Worm (Caenorhabditis elegans): Measurements from ENCODE around the gene nucb-1.

ce11 chrX:10188493-10188895, 9.0 kb upstream of the nucb-1 start:
- TF ChIP-seq fos-1 (tag; optimal IDR thresholded peaks at IDR 0.05) (peak; percentile 81), nhr-11 (tag; optimal IDR thresholded peaks at IDR 0.05) (no peak), nhr-237 (tag; optimal IDR thresholded peaks at IDR 0.05) (no peak), lin-39 (tag; optimal IDR thresholded peaks at IDR 0.05) (no peak), ztf-4 (tag; optimal IDR thresholded peaks at IDR 0.05) (peak; percentile 83), nhr-25 (tag; optimal IDR thresholded peaks at IDR 0.05) (peak; percentile 11), ama-1 (optimal IDR thresholded peaks at IDR 0.05) (no peak), aly-2 (tag; optimal IDR thresholded peaks at IDR 0.05) (no peak), ceh-16 (tag; optimal IDR thresholded peaks at IDR 0.05) (peak; percentile 75), nhr-12 (tag; optimal IDR thresholded peaks at IDR 0.05) (no peak), snpc-4 (tag; optimal IDR thresholded peaks at IDR 0.05) (peak; percentile 50), unc-62 (GFP tag; optimal IDR thresholded peaks at IDR 0.05) (peak; percentile 12)
